Worm (Caenorhabditis elegans) whole organism, L4/young adult: Measurements from ENCODE around the gene R11D1.12.
A peak's percentile ranks its signal among the peaks of the same experiment; 100 is the strongest.

Source experiments
- W03F9.2 ChIP-seq: fragments of 150-350 bp; optimal IDR thresholded peaks from 2 replicates; lab custom pipeline; 2014; ENCODE audit warnings: missing biosample characterization, missing genetic modification characterization
- dao-5 ChIP-seq: sonication (generic microtip); optimal IDR thresholded peaks from 2 replicates; lab custom pipeline; 2016; ENCODE audit warnings: missing genotype, missing genetic modification characterization, moderate library complexity, missing compliant biosample characterization
- him-1 ChIP-seq: sonication (generic microtip); optimal IDR thresholded peaks from 2 replicates; lab custom pipeline; 2016; ENCODE audit warnings: missing genotype, missing genetic modification reagents, missing genetic modification characterization, missing compliant biosample characterization

R11D1.12 gene

ce11 chrV:12725893-12726292, at the start of gene R11D1.12:
TSS of gene R11D1.12 (minus strand) at chrV:12725993.
- no peak for TF ChIP-seq W03F9.2
- TF ChIP-seq him-1, result no peak
- TF ChIP-seq dao-5, result no peak

ce11 chrV:12773852-12774251, 48.1 kb upstream of the R11D1.12 start:
- TF ChIP-seq W03F9.2 (no peak), dao-5 (no peak)

ce11 chrV:12773222-12773621, 47.4 kb upstream of the R11D1.12 start, which contains the start of gene ZC455.1:
TSS of gene ZC455.1 (plus strand) at chrV:12773522.
- TF ChIP-seq him-1, result no peak
- TF ChIP-seq dao-5, result no peak
- no peak for TF ChIP-seq W03F9.2

- no peak for TF ChIP-seq W03F9.2
- TF ChIP-seq dao-5, result no peak
- TF ChIP-seq him-1, result no peak
Observed at ce11 chrV:12768946-12769345, 43.2 kb upstream of the R11D1.12 start, which contains the start of gene srt-43. TSS of gene srt-43 (plus strand) at chrV:12769246.

- no peak for TF ChIP-seq him-1
- TF ChIP-seq W03F9.2, result peak; percentile 11
- TF ChIP-seq dao-5, result no peak
Observed at ce11 chrV:12763291-12763995, 37.6 kb upstream of the R11D1.12 start, which contains the start of the genes abcf-1 and scc-3. TSS of gene abcf-1 (minus strand) at chrV:12763375. TSS of gene scc-3 (plus strand) at chrV:12763945.

- TF ChIP-seq dao-5, result no peak
- TF ChIP-seq W03F9.2, result no peak
- no peak for TF ChIP-seq him-1
Observed at ce11 chrV:12760913-12761312, 35.1 kb upstream of the R11D1.12 start, which contains the start of gene F18E2.15. TSS of gene F18E2.15 (minus strand) at chrV:12761013.

ce11 chrV:12759660-12760059, 33.9 kb upstream of the R11D1.12 start, which contains the start of gene papl-1:
TSS of gene papl-1 (minus strand) at chrV:12759760.
- no peak for TF ChIP-seq dao-5
- no peak for TF ChIP-seq W03F9.2
- TF ChIP-seq him-1, result no peak

ce11 chrV:12754839-12755238, 29.0 kb upstream of the R11D1.12 start, which contains the start of gene gpa-13:
TSS of gene gpa-13 (minus strand) at chrV:12754939.
- TF ChIP-seq W03F9.2, result no peak
- TF ChIP-seq dao-5, result no peak
- TF ChIP-seq him-1, result no peak

ce11 chrV:12752407-12752806, 26.6 kb upstream of the R11D1.12 start, which contains the start of gene C15C8.8:
TSS of gene C15C8.8 (minus strand) at chrV:12752507.
- TF ChIP-seq dao-5 (no peak), W03F9.2 (no peak), him-1 (no peak)

- no peak for TF ChIP-seq dao-5
- TF ChIP-seq him-1, result no peak
- TF ChIP-seq W03F9.2, result no peak
Observed at ce11 chrV:12751495-12752050, 25.8 kb upstream of the R11D1.12 start, which contains the start of gene C15C8.6. TSS of gene C15C8.6 (minus strand) at chrV:12751545.

- TF ChIP-seq dao-5, result no peak
- TF ChIP-seq him-1, result no peak
- no peak for TF ChIP-seq W03F9.2
Observed at ce11 chrV:12749558-12749957, 23.8 kb upstream of the R11D1.12 start.

- TF ChIP-seq W03F9.2 (no peak), dao-5 (no peak), him-1 (no peak)
Observed at ce11 chrV:12747856-12748255, 22.1 kb upstream of the R11D1.12 start, which contains the start of gene C15C8.5. TSS of gene C15C8.5 (plus strand) at chrV:12748007.

ce11 chrV:12747431-12747830, 21.6 kb upstream of the R11D1.12 start, which contains the start of gene C15C8.4:
TSS of gene C15C8.4 (minus strand) at chrV:12747463.
- TF ChIP-seq dao-5 (no peak), W03F9.2 (no peak), him-1 (no peak)

- no peak for TF ChIP-seq him-1
- TF ChIP-seq dao-5, result no peak
- TF ChIP-seq W03F9.2, result no peak
Observed at ce11 chrV:12744979-12745378, 19.2 kb upstream of the R11D1.12 start, which contains the start of gene C15C8.7. TSS of gene C15C8.7 (minus strand) at chrV:12745050.

ce11 chrV:12743778-12744502, 18.1 kb upstream of the R11D1.12 start:
- no peak for TF ChIP-seq him-1
- no peak for TF ChIP-seq W03F9.2
